Worm (Caenorhabditis elegans) whole organism, midembryonic: ENCODE measurements around the gene rack-1.

Experiments
- cog-1 ChIP-seq: sonication (generic microtip); optimal IDR thresholded peaks from 2 replicates; lab custom pipeline; 2016; ENCODE audit warnings: missing genetic modification characterization, missing compliant biosample characterization
- flt-1 ChIP-seq: fragments of 200-800 bp; sonication (Bioruptor generic); IDR thresholded peaks from 2 replicates; pipeline ENCODE4 v1.3.6; 2022; ENCODE audit warnings: missing genetic modification characterization, missing compliant biosample characterization
- klf-2 ChIP-seq: fragments of 200-800 bp; sonication (Bioruptor generic); conservative IDR thresholded peaks from 2 replicates; pipeline ENCODE4 v1.3.6; 2022; ENCODE audit warnings: missing genetic modification reagents, missing genetic modification characterization, missing compliant biosample characterization
- med-1 ChIP-seq: sonication (generic microtip); optimal IDR thresholded peaks from 2 replicates; lab custom pipeline; 2017; ENCODE audit warnings: missing genetic modification characterization, mild to moderate bottlenecking, missing compliant biosample characterization, antibody characterized with exemption, missing genetic modification reagents; ENCODE audit not compliant: insufficient read depth
- ref-1 ChIP-seq: fragments of 200-800 bp; sonication (Bioruptor generic); conservative IDR thresholded peaks from 2 replicates; pipeline ENCODE4 v1.3.6; 2022; ENCODE audit warnings: missing genetic modification reagents, missing genetic modification characterization, missing compliant biosample characterization
- tab-1 ChIP-seq: fragments of 200-800 bp; sonication (Bioruptor generic); IDR thresholded peaks from 2 replicates; pipeline ENCODE4 v1.3.6; 2022; ENCODE audit warnings: missing genetic modification characterization, missing compliant biosample characterization

ce11 chrIV:10214811-10215210, 38.3 kb downstream of the rack-1 start, which contains the start of gene abt-1:
- TF ChIP-seq klf-2 (GFP tag; lab: Robert Waterston, UW): no peak
- TF ChIP-seq tab-1 (GFP tag; lab: Robert Waterston, UW): no peak
- TF ChIP-seq med-1 (GFP tag; lab: Kevin White, UChicago): no peak
- TF ChIP-seq flt-1 (GFP tag; lab: Robert Waterston, UW): no peak
- TF ChIP-seq ref-1 (GFP tag; lab: Robert Waterston, UW): no peak
- TF ChIP-seq cog-1: no peak
